Worm (Caenorhabditis elegans) whole organism, mixed stage, embryonic: ENCODE measurements around the gene oac-21.

Source experiments
- bed-3 ChIP-seq: fragments of 200-800 bp; sonication (Bioruptor generic); optimal IDR thresholded peaks from 3 replicates; lab custom pipeline; 2018; ENCODE audit warnings: mild to moderate bottlenecking, missing genetic modification characterization, moderate library complexity, missing compliant biosample characterization
- blmp-1 ChIP-seq: fragments of 150-350 bp; optimal IDR thresholded peaks from 2 replicates; lab custom pipeline; 2014; ENCODE audit warnings: missing biosample characterization, missing genetic modification characterization
- ceh-39 ChIP-seq: fragments of 150-350 bp; optimal IDR thresholded peaks from 2 replicates; lab custom pipeline; 2014; ENCODE audit warnings: missing biosample characterization, missing genetic modification characterization
- ceh-83 ChIP-seq: fragments of 200-800 bp; sonication (Bioruptor generic); optimal IDR thresholded peaks from 2 replicates; lab custom pipeline; 2018; ENCODE audit warnings: mild to moderate bottlenecking, missing genetic modification characterization, missing compliant biosample characterization
- ces-1 ChIP-seq: fragments of 150-350 bp; optimal IDR thresholded peaks from 2 replicates; lab custom pipeline; 2014; ENCODE audit warnings: missing biosample characterization, missing genetic modification reagents, missing genetic modification characterization
- cnd-1 ChIP-seq: fragments of 200-800 bp; sonication (Bioruptor generic); optimal IDR thresholded peaks from 2 replicates; lab custom pipeline; 2018; ENCODE audit warnings: mild to moderate bottlenecking, missing genetic modification characterization, missing compliant biosample characterization
- drap-1 ChIP-seq: fragments of 200-800 bp; sonication (Bioruptor generic); optimal IDR thresholded peaks from 3 replicates; lab custom pipeline; 2018; ENCODE audit warnings: mild to moderate bottlenecking, missing genetic modification characterization, missing compliant biosample characterization
- elt-1 ChIP-seq: sonication (generic microtip); optimal IDR thresholded peaks from 2 replicates; lab custom pipeline; 2017; ENCODE audit warnings: missing genetic modification characterization, mild to moderate bottlenecking, missing compliant biosample characterization, antibody characterized with exemption, moderate library complexity, borderline replicate concordance; ENCODE audit not compliant: insufficient read depth
- elt-3 ChIP-seq: fragments of 150-350 bp; optimal IDR thresholded peaks from 2 replicates; lab custom pipeline; 2014; ENCODE audit warnings: missing biosample characterization, missing genetic modification characterization
- flh-1 ChIP-seq: fragments of 200-800 bp; sonication (Bioruptor generic); optimal IDR thresholded peaks from 2 replicates; lab custom pipeline; 2018; ENCODE audit warnings: mild to moderate bottlenecking, missing genetic modification characterization, moderate library complexity, missing compliant biosample characterization
- ham-2 ChIP-seq: fragments of 200-800 bp; sonication (Bioruptor generic); optimal IDR thresholded peaks from 2 replicates; lab custom pipeline; 2018; ENCODE audit warnings: mild to moderate bottlenecking, missing genetic modification characterization, missing compliant biosample characterization
- hlh-1 ChIP-seq: fragments of 150-350 bp; optimal IDR thresholded peaks from 2 replicates; lab custom pipeline; 2014; ENCODE audit warnings: missing biosample characterization, missing genetic modification reagents, missing genetic modification characterization
- lin-13 ChIP-seq: fragments of 150-350 bp; optimal IDR thresholded peaks from 2 replicates; lab custom pipeline; 2014; ENCODE audit warnings: missing biosample characterization, missing genetic modification characterization
- lsy-2 ChIP-seq: fragments of 150-350 bp; optimal IDR thresholded peaks from 2 replicates; lab custom pipeline; 2014; ENCODE audit warnings: missing biosample characterization, missing genetic modification characterization
- mab-5 ChIP-seq: fragments of 150-350 bp; optimal IDR thresholded peaks from 2 replicates; lab custom pipeline; 2014; ENCODE audit warnings: missing biosample characterization, missing genetic modification characterization
- mep-1 ChIP-seq: fragments of 150-350 bp; optimal IDR thresholded peaks from 2 replicates; lab custom pipeline; 2017; ENCODE audit warnings: missing biosample characterization, missing genetic modification reagents, missing genetic modification characterization, inconsistent platforms
- mls-2 ChIP-seq: sonication (generic microtip); optimal IDR thresholded peaks from 2 replicates; lab custom pipeline; 2016; ENCODE audit warnings: mild to moderate bottlenecking, missing genetic modification characterization, moderate library complexity, missing compliant biosample characterization
- nhr-12 ChIP-seq: fragments of 150-350 bp; optimal IDR thresholded peaks from 2 replicates; lab custom pipeline; 2014; ENCODE audit warnings: missing biosample characterization, missing genetic modification characterization
- nhr-237 ChIP-seq: fragments of 150-350 bp; optimal IDR thresholded peaks from 2 replicates; lab custom pipeline; 2014; ENCODE audit warnings: missing biosample characterization, missing genetic modification characterization
- nhr-28 ChIP-seq: fragments of 150-350 bp; optimal IDR thresholded peaks from 2 replicates; lab custom pipeline; 2014; ENCODE audit warnings: missing biosample characterization, missing genetic modification characterization
- pha-4 ChIP-seq: fragments of 150-350 bp; optimal IDR thresholded peaks from 2 replicates; lab custom pipeline; 2018; ENCODE audit warnings: missing biosample characterization, missing genetic modification reagents, missing genetic modification characterization
- sem-2 ChIP-seq: fragments of 200-800 bp; sonication (Bioruptor generic); optimal IDR thresholded peaks from 2 replicates; lab custom pipeline; 2018; ENCODE audit warnings: mild to moderate bottlenecking, missing genetic modification characterization, missing compliant biosample characterization
- snpc-4 ChIP-seq: fragments of 150-350 bp; optimal IDR thresholded peaks from 2 replicates; lab custom pipeline; 2014; ENCODE audit warnings: missing biosample characterization, missing genetic modification characterization
- sptf-1 ChIP-seq: sonication (generic microtip); optimal IDR thresholded peaks from 2 replicates; lab custom pipeline; 2017; ENCODE audit warnings: mild to moderate bottlenecking, missing genetic modification characterization, moderate library complexity, missing compliant biosample characterization
- tbx-8 ChIP-seq: fragments of 200-800 bp; sonication (Bioruptor generic); optimal IDR thresholded peaks from 2 replicates; lab custom pipeline; 2018; ENCODE audit warnings: mild to moderate bottlenecking, missing genetic modification characterization, moderate library complexity, missing compliant biosample characterization
- unc-39 ChIP-seq: fragments of 150-350 bp; optimal IDR thresholded peaks from 2 replicates; lab custom pipeline; 2014; ENCODE audit warnings: missing biosample characterization, missing genetic modification characterization
- unc-62 ChIP-seq: fragments of 150-350 bp; optimal IDR thresholded peaks from 2 replicates; lab custom pipeline; 2014; ENCODE audit warnings: missing biosample characterization, missing genetic modification reagents, missing genetic modification characterization
- zip-8 ChIP-seq: fragments of 150-350 bp; optimal IDR thresholded peaks from 2 replicates; lab custom pipeline; 2014; ENCODE audit warnings: missing biosample characterization, missing genetic modification characterization
- ztf-11 ChIP-seq: fragments of 150-350 bp; optimal IDR thresholded peaks from 2 replicates; lab custom pipeline; 2014; ENCODE audit warnings: missing biosample characterization, missing genetic modification characterization

Gene oac-21

DNA sequence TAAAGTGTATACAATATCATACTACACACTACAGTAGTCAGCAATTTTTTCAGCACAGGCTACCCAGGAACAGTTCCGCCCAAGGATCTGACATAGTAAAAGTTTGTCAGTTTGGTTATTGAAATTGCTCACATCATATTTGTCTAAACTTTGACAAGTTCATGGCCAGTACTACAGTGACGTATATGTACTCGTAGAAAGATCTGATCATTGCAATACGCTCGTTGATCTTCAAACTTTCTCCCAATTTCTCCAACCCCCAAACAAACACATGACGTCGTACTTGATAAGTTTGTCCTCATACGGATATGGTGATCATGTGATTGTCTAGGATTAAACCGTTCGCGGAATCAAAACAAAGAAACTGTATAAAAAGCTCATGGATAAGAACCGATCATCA is 5.7 kb downstream of the oac-21 start, which contains the start of gene dct-8:
dct-8 (plus strand) TSS at position 301 of the 400 bp plus-strand sequence.
- TF ChIP-seq lsy-2 (tag; lab: Kevin White, UChicago), result no peak
- TF ChIP-seq mls-2 (tag; lab: Kevin White, UChicago), result no peak
- no peak for TF ChIP-seq bed-3
- no peak for TF ChIP-seq lin-13 (tag; lab: Kevin White, UChicago)
- TF ChIP-seq nhr-237 (tag; lab: Kevin White, UChicago), result no peak
- TF ChIP-seq cnd-1 (tag; lab: Kevin White, UChicago), result no peak
- TF ChIP-seq unc-62 (GFP tag; lab: Kevin White, UChicago), result no peak

DNA sequence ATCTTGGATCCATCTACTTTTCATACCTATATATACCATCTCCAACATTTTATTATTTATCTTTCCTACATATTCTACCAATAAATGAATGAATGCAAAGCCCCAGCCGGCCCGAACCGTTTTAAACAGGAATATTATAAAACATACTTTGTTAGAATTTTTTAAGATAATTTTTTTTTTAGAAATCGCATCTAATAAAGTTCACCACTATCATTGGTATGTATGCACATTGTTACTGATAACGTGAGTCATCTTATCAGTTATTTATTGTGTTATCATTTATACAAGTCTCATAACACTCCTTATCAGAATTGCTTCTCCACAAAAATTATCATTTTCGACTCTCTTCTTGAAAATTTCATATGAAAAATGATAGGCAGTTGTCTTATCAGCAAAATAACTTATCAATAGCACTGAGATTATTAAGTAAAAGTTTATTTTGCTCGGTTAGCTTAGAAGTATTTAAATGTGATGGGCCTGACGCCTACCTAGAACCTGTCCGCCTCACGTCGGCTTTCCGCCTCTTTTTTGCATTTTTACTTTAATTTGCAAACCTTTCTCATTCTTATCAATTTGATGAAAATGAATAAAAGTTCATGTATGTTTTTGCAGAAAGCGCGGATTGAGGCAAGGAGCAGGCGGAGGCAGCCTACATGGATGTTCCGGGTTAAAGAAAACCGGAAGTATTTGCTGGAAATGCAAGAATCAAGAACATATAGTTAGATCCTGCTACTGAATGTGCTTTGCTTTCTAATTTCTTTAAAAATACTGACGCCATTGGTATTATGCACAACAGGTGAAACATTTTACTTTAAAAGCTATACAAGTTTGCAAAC is 10.9 kb downstream of the oac-21 start, which contains the start of gene srz-62:
srz-62 (plus strand) TSS at position 786 of the 836 bp plus-strand sequence.
- TF ChIP-seq lin-13 (tag; lab: Kevin White, UChicago) (no peak), drap-1 (no peak), nhr-237 (tag; lab: Kevin White, UChicago) (no peak), mls-2 (tag; lab: Kevin White, UChicago) (no peak), sem-2 (GFP tag; lab: Kevin White, UChicago) (no peak), nhr-28 (tag; lab: Kevin White, UChicago) (no peak), blmp-1 (no peak), cnd-1 (tag; lab: Kevin White, UChicago) (no peak), mep-1 (tag; lab: Kevin White, UChicago) (no peak), zip-8 (tag; lab: Kevin White, UChicago) (no peak), snpc-4 (tag; lab: Kevin White, UChicago) (no peak), hlh-1 (tag; lab: Kevin White, UChicago) (no peak), pha-4 (tag; lab: Kevin White, UChicago) (no peak), mab-5 (tag; lab: Kevin White, UChicago) (no peak), bed-3 (no peak), ceh-83 (GFP tag; lab: Kevin White, UChicago) (no peak), elt-3 (tag; lab: Kevin White, UChicago) (no peak), elt-1 (tag; lab: Kevin White, UChicago) (no peak), sptf-1 (tag; lab: Kevin White, UChicago) (no peak)

DNA sequence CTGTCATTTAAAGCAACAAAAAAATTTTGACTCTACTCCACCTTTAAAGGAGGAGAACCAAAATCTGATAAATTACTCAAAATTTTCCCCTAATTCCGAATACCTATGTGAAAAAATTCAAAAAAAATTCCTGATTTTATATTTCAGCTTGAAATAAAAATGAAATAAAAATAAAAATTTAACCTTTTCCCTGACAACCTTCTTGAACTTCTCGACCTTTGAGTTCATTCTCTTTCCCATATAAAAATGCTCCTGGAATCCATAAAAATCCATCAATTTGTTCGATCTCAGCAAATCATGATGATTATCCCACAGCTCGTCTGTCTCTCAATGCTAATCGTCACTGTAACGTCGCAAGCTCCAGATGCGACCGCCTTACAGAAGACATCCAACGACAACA is 13.9 kb downstream of the oac-21 start, which contains the start of gene F56D6.6:
F56D6.6 (plus strand) TSS at position 301 of the 400 bp plus-strand sequence.
- no peak for TF ChIP-seq ztf-11 (tag; lab: Kevin White, UChicago)
- TF ChIP-seq bed-3, result no peak
- TF ChIP-seq ceh-83 (GFP tag; lab: Kevin White, UChicago), result no peak
- TF ChIP-seq zip-8 (tag; lab: Kevin White, UChicago), result no peak
- TF ChIP-seq nhr-28 (tag; lab: Kevin White, UChicago), result no peak
- TF ChIP-seq mls-2 (tag; lab: Kevin White, UChicago), result no peak
- TF ChIP-seq elt-3 (tag; lab: Kevin White, UChicago), result no peak
- no peak for TF ChIP-seq nhr-12
- TF ChIP-seq sem-2 (GFP tag; lab: Kevin White, UChicago), result no peak
- no peak for TF ChIP-seq blmp-1
- no peak for TF ChIP-seq flh-1
- no peak for TF ChIP-seq lsy-2 (tag; lab: Kevin White, UChicago)
- TF ChIP-seq ces-1 (GFP tag; lab: Kevin White, UChicago), result no peak
- no peak for TF ChIP-seq ceh-39 (tag; lab: Kevin White, UChicago)
- no peak for TF ChIP-seq mep-1 (tag; lab: Kevin White, UChicago)
- TF ChIP-seq nhr-237 (tag; lab: Kevin White, UChicago), result no peak
- no peak for TF ChIP-seq elt-1 (tag; lab: Kevin White, UChicago)
- TF ChIP-seq drap-1, result no peak
- no peak for TF ChIP-seq ham-2 (GFP tag; lab: Kevin White, UChicago)

DNA sequence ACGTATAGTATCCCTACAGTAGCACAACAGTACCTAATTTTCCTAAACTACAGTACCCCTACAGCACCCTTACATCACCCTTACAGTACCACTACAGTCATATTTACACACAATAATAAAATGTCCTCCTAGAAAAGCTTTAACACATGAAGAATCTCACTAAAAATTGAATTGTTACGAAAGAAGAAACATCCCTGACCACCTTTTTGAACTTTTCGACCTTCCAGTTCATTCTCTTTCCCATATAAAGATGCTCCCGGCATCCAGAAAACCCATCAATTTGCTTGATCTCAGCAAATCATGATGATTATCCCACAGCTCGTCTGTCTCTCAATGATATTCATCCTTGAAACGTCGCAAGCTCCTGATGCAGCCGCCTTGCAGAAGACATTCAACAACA is 15.6 kb downstream of the oac-21 start, which contains the start of gene F56D6.21:
F56D6.21 (plus strand) TSS at position 301 of the 400 bp plus-strand sequence.
- TF ChIP-seq ztf-11 (tag; lab: Kevin White, UChicago) (no peak), ham-2 (GFP tag; lab: Kevin White, UChicago) (no peak), zip-8 (tag; lab: Kevin White, UChicago) (no peak), ceh-83 (GFP tag; lab: Kevin White, UChicago) (no peak), unc-39 (tag; lab: Kevin White, UChicago) (no peak), tbx-8 (no peak), unc-62 (GFP tag; lab: Kevin White, UChicago) (no peak), mab-5 (tag; lab: Kevin White, UChicago) (no peak), pha-4 (tag; lab: Kevin White, UChicago) (no peak), bed-3 (no peak)
